Fruit fly (Drosophila melanogaster) whole organism, embryonic: ENCODE results near the gene CG7810.

Experiments used
- Ada2b ChIP-seq: fragments of 200-800 bp; sonication (Bioruptor generic); IDR thresholded peaks from 2 replicates; pipeline ENCODE4 v1.3.6; 2022; ENCODE audit warnings: missing biosample characterization, missing genetic modification characterization
- CG10366 ChIP-seq: fragments of 200-800 bp; sonication (Bioruptor generic); IDR thresholded peaks from 2 replicates; pipeline ENCODE4 v1.3.6; 2022; ENCODE audit warnings: missing biosample characterization, missing genetic modification characterization
- CG11456 ChIP-seq: fragments of 200-800 bp; sonication (Bioruptor generic); IDR thresholded peaks from 3 replicates; pipeline ENCODE4 v1.3.6; 2022; ENCODE audit warnings: missing biosample characterization, missing genetic modification characterization
- CG11723 ChIP-seq: fragments of 200-800 bp; sonication (Bioruptor generic); optimal IDR thresholded peaks from 2 replicates; lab custom pipeline; 2017; ENCODE audit warnings: missing biosample characterization, mild to moderate bottlenecking, missing genetic modification characterization
- CG12236 ChIP-seq: fragments of 200-800 bp; sonication (Bioruptor generic); optimal IDR thresholded peaks from 2 replicates; lab custom pipeline; 2016; ENCODE audit warnings: missing biosample characterization, missing genetic modification characterization
- CG13287 ChIP-seq: fragments of 200-800 bp; sonication (Bioruptor generic); IDR thresholded peaks from 2 replicates; pipeline ENCODE4 v1.3.6; 2022; ENCODE audit warnings: missing biosample characterization, missing genetic modification characterization; ENCODE audit not compliant: partially characterized antibody
- CG13424 ChIP-seq: fragments of 200-800 bp; sonication (Bioruptor generic); optimal IDR thresholded peaks from 2 replicates; lab custom pipeline; 2019; ENCODE audit warnings: missing biosample characterization, mild to moderate bottlenecking, missing genetic modification characterization, moderate library complexity
- CG14965 ChIP-seq: fragments of 200-800 bp; sonication (Bioruptor generic); optimal IDR thresholded peaks from 2 replicates; lab custom pipeline; 2016; ENCODE audit warnings: missing biosample characterization, missing genetic modification characterization, borderline replicate concordance
- CG17568 ChIP-seq: fragments of 200-800 bp; sonication (Bioruptor generic); optimal IDR thresholded peaks from 2 replicates; lab custom pipeline; 2018; ENCODE audit warnings: missing biosample characterization, mild to moderate bottlenecking, missing genetic modification characterization, moderate library complexity
- CG18764 ChIP-seq: fragments of 200-800 bp; sonication (Bioruptor generic); optimal IDR thresholded peaks from 3 replicates; lab custom pipeline; 2016; ENCODE audit warnings: missing biosample characterization, missing genetic modification characterization
- CG30020 ChIP-seq: fragments of 200-800 bp; optimal IDR thresholded peaks from 2 replicates; lab custom pipeline; 2019; ENCODE audit warnings: missing biosample characterization, mild to moderate bottlenecking, missing genetic modification characterization, moderate library complexity
- CG31388 ChIP-seq: fragments of 200-800 bp; sonication (Bioruptor generic); optimal IDR thresholded peaks from 2 replicates; lab custom pipeline; 2016; ENCODE audit warnings: missing biosample characterization, missing genetic modification characterization
- CG3163 ChIP-seq: fragments of 200-800 bp; sonication (Bioruptor generic); optimal IDR thresholded peaks from 3 replicates; lab custom pipeline; 2016; ENCODE audit warnings: missing biosample characterization, missing genetic modification characterization
- CG34376 ChIP-seq: fragments of 200-800 bp; sonication (Bioruptor generic); optimal IDR thresholded peaks from 2 replicates; lab custom pipeline; 2018; ENCODE audit warnings: missing biosample characterization, mild to moderate bottlenecking, missing genetic modification characterization
- CG6175 ChIP-seq: fragments of 200-800 bp; sonication (Bioruptor generic); IDR thresholded peaks from 3 replicates; pipeline ENCODE4 v1.3.6; 2022; ENCODE audit warnings: missing biosample characterization, missing genetic modification characterization
- CG7928 ChIP-seq: fragments of 200-800 bp; sonication (Bioruptor generic); optimal IDR thresholded peaks from 2 replicates; lab custom pipeline; 2017; ENCODE audit warnings: missing biosample characterization, mild to moderate bottlenecking, missing genetic modification characterization
- CG8388 ChIP-seq: fragments of 200-800 bp; sonication (Bioruptor generic); optimal IDR thresholded peaks from 2 replicates; lab custom pipeline; 2019; ENCODE audit warnings: missing biosample characterization, mild to moderate bottlenecking, missing genetic modification characterization, moderate library complexity
- CG8944 ChIP-seq: fragments of 200-800 bp; sonication (Bioruptor generic); optimal IDR thresholded peaks from 3 replicates; lab custom pipeline; 2016; ENCODE audit warnings: missing biosample characterization, missing genetic modification characterization
- CTCF ChIP-seq: fragments of 200-800 bp; sonication (Bioruptor generic); optimal IDR thresholded peaks from 2 replicates; lab custom pipeline; 2017; ENCODE audit warnings: missing biosample characterization, mild to moderate bottlenecking, missing genetic modification characterization, moderate library complexity
- Dfd ChIP-seq, 2 experiments: fragments of >200 bp; optimal IDR thresholded peaks; 2 replicates each; lab custom pipeline; 2017; ENCODE audit warnings: missing biosample characterization in 2 of 2, missing genetic modification characterization in 2 of 2
- E2f2 ChIP-seq: fragments of 200-800 bp; sonication (Bioruptor generic); IDR thresholded peaks from 2 replicates; pipeline ENCODE4 v1.3.6; 2022; ENCODE audit warnings: missing biosample characterization, missing genetic modification characterization
- Hr3 ChIP-seq: fragments of 200-800 bp; sonication (Bioruptor generic); optimal IDR thresholded peaks from 3 replicates; lab custom pipeline; 2016; ENCODE audit warnings: missing biosample characterization, missing genetic modification characterization
- Opbp ChIP-seq: fragments of 200-800 bp; sonication (Bioruptor generic); IDR thresholded peaks from 3 replicates; pipeline ENCODE4 v1.3.6; 2022; ENCODE audit warnings: missing biosample characterization, missing genetic modification characterization; ENCODE audit not compliant: partially characterized antibody
- Ravus ChIP-seq: fragments of 200-800 bp; sonication (Bioruptor generic); IDR thresholded peaks from 2 replicates; pipeline ENCODE4 v1.3.6; 2022; ENCODE audit warnings: missing biosample characterization, missing genetic modification characterization
- Sry-β ChIP-seq: fragments of 200-800 bp; sonication (Bioruptor generic); optimal IDR thresholded peaks from 2 replicates; lab custom pipeline; 2018; ENCODE audit warnings: missing biosample characterization, mild to moderate bottlenecking, missing genetic modification characterization, moderate library complexity
- Tbp ChIP-seq: fragments of >200 bp; optimal IDR thresholded peaks from 2 replicates; lab custom pipeline; 2018; ENCODE audit warnings: missing biosample characterization, missing genetic modification characterization
- Xrp1 ChIP-seq: fragments of 200-800 bp; sonication (Bioruptor generic); IDR thresholded peaks from 2 replicates; pipeline ENCODE4 v1.3.6; 2022; ENCODE audit warnings: missing biosample characterization, missing genetic modification characterization
- corto ChIP-seq: fragments of 200-800 bp; sonication (Bioruptor generic); optimal IDR thresholded peaks from 2 replicates; lab custom pipeline; 2016; ENCODE audit warnings: missing biosample characterization, mild to moderate bottlenecking, missing genetic modification characterization, moderate library complexity
- dan ChIP-seq: fragments of 200-800 bp; sonication (Bioruptor generic); IDR thresholded peaks from 2 replicates; pipeline ENCODE4 v1.3.6; 2022; ENCODE audit warnings: missing biosample characterization, missing genetic modification characterization
- gt ChIP-seq: fragments of 200-800 bp; sonication (Bioruptor generic); IDR thresholded peaks from 2 replicates; pipeline ENCODE4 v1.3.6; 2022; ENCODE audit warnings: missing biosample characterization, missing genetic modification characterization
- ham ChIP-seq: fragments of 200-800 bp; sonication (Bioruptor generic); IDR thresholded peaks from 2 replicates; pipeline ENCODE4 v1.3.6; 2022; ENCODE audit warnings: missing biosample characterization, missing genetic modification characterization
- hkb ChIP-seq, 2 experiments: fragments of 200-800 bp in 1 of 2; fragments of >200 bp in 1 of 2; sonication (Bioruptor generic) in 1 of 2; IDR thresholded peaks in 1 of 2; optimal IDR thresholded peaks in 1 of 2; 2 replicates each; pipeline versions ENCODE4 v1.3.6 to Lab custom; 2017 to 2022; ENCODE audit warnings: missing biosample characterization in 1 of 2, missing genetic modification characterization in 1 of 2
- inv ChIP-seq: fragments of 200-800 bp; sonication (Bioruptor generic); IDR thresholded peaks from 2 replicates; pipeline ENCODE4 v1.3.6; 2022; ENCODE audit warnings: missing biosample characterization, missing genetic modification characterization; ENCODE audit not compliant: partially characterized antibody
- jing ChIP-seq: fragments of 200-800 bp; sonication (Bioruptor generic); optimal IDR thresholded peaks from 2 replicates; lab custom pipeline; 2018; ENCODE audit warnings: missing biosample characterization, mild to moderate bottlenecking, missing genetic modification characterization
- kay ChIP-seq: fragments of 200-800 bp; sonication (Bioruptor generic); optimal IDR thresholded peaks from 2 replicates; lab custom pipeline; 2016; ENCODE audit warnings: missing biosample characterization, missing genetic modification characterization
- oc ChIP-seq: fragments of 200-800 bp; sonication (Bioruptor generic); optimal IDR thresholded peaks from 2 replicates; lab custom pipeline; 2018; ENCODE audit warnings: missing biosample characterization, mild to moderate bottlenecking, missing genetic modification characterization, moderate library complexity
- org-1 ChIP-seq: fragments of 200-800 bp; sonication (Bioruptor generic); optimal IDR thresholded peaks from 2 replicates; lab custom pipeline; 2017; ENCODE audit warnings: missing biosample characterization, missing genetic modification characterization
- pita ChIP-seq: fragments of 200-800 bp; sonication (Bioruptor generic); optimal IDR thresholded peaks from 2 replicates; lab custom pipeline; 2017; ENCODE audit warnings: missing biosample characterization, mild to moderate bottlenecking, missing genetic modification characterization
- salm ChIP-seq: fragments of 200-800 bp; sonication (Bioruptor generic); optimal IDR thresholded peaks from 2 replicates; lab custom pipeline; 2018; ENCODE audit warnings: missing biosample characterization, mild to moderate bottlenecking, missing genetic modification characterization
- shn ChIP-seq: fragments of 200-800 bp; sonication (Bioruptor generic); optimal IDR thresholded peaks from 3 replicates; lab custom pipeline; 2016; ENCODE audit warnings: missing biosample characterization, missing genetic modification characterization
- sim ChIP-seq: fragments of 200-800 bp; sonication (Bioruptor generic); IDR thresholded peaks from 2 replicates; pipeline ENCODE4 v1.3.6; 2022; ENCODE audit warnings: missing biosample characterization, missing genetic modification characterization
- sisA ChIP-seq: fragments of 200-800 bp; sonication (Bioruptor generic); IDR thresholded peaks from 2 replicates; pipeline ENCODE4 v1.3.6; 2022; ENCODE audit warnings: missing biosample characterization, missing genetic modification characterization
- so ChIP-seq: fragments of 200-800 bp; sonication (Bioruptor generic); IDR thresholded peaks from 3 replicates; pipeline ENCODE4 v1.3.6; 2022; ENCODE audit warnings: missing biosample characterization, missing genetic modification characterization
- sqz ChIP-seq: fragments of 200-800 bp; sonication (Bioruptor generic); optimal IDR thresholded peaks from 3 replicates; lab custom pipeline; 2018; ENCODE audit warnings: missing biosample characterization, mild to moderate bottlenecking, missing genetic modification characterization
- tna ChIP-seq: fragments of 200-800 bp; sonication (Bioruptor generic); IDR thresholded peaks from 2 replicates; pipeline ENCODE4 v1.3.6; 2022; ENCODE audit warnings: missing biosample characterization, missing genetic modification characterization; ENCODE audit not compliant: partially characterized antibody
- trem ChIP-seq: fragments of 200-800 bp; optimal IDR thresholded peaks from 3 replicates; lab custom pipeline; 2019; ENCODE audit warnings: missing biosample characterization, mild to moderate bottlenecking, missing genetic modification characterization, moderate library complexity
- tx ChIP-seq: fragments of 200-800 bp; sonication (Bioruptor generic); optimal IDR thresholded peaks from 2 replicates; lab custom pipeline; 2016; ENCODE audit warnings: missing biosample characterization, missing genetic modification characterization
- wek ChIP-seq: fragments of 200-800 bp; sonication (Bioruptor generic); optimal IDR thresholded peaks from 3 replicates; lab custom pipeline; 2018; ENCODE audit warnings: missing biosample characterization, mild to moderate bottlenecking, missing genetic modification characterization, moderate library complexity
- wor ChIP-seq: fragments of 200-800 bp; sonication (Bioruptor generic); IDR thresholded peaks from 2 replicates; pipeline ENCODE4 v1.3.6; 2022; ENCODE audit warnings: missing biosample characterization, missing genetic modification characterization
- zen2 ChIP-seq: fragments of 200-800 bp; sonication (Bioruptor generic); IDR thresholded peaks from 3 replicates; pipeline ENCODE4 v1.3.6; 2022; ENCODE audit warnings: missing biosample characterization, missing genetic modification characterization; ENCODE audit not compliant: partially characterized antibody

The CG7810 gene

dm6 chr2L:8319858-8320525, 9.0 kb upstream of the CG7810 start, which contains the start of the genes mtsh and strat (continued):
- TF ChIP-seq CG17568 (no peak), Opbp (peak; percentile 57; the same call in 1 of the 3 replicates), ham (no peak), Tbp (no peak), CG13287 (GFP tag; lab: Robert Waterston, UW) (peak; percentile 71), tna (GFP tag; lab: Robert Waterston, UW) (peak; percentile 7; the same call in 1 of the 2 replicates), Ravus (GFP tag; lab: Robert Waterston, UW) (no peak), CTCF (GFP tag; lab: Kevin White, UChicago) (no peak), CG30020 (peak; percentile 18), Dfd (GFP tag; optimal IDR thresholded peaks at IDR 0.05; lab: Kevin White, UChicago) (no peak), oc (no peak), CG31388 (GFP tag; lab: Kevin White, UChicago) (no peak), CG12236 (GFP tag; lab: Kevin White, UChicago) (peak; percentile 34), Xrp1 (peak; percentile 37; the same call in 1 of the 2 replicates), gt (GFP tag; lab: Robert Waterston, UW) (no peak), CG3163 (GFP tag; lab: Kevin White, UChicago) (peak; percentile 11), trem (tag; lab: Kevin White, UChicago) (peak; percentile 65), CG8944 (GFP tag; lab: Kevin White, UChicago) (no peak), Sry-β (GFP tag; lab: Kevin White, UChicago) (no peak), zen2 (GFP tag; lab: Robert Waterston, UW) (no peak; the same call in 2 of the 3 replicates), CG14965 (GFP tag; lab: Kevin White, UChicago) (no peak), wor (GFP tag; lab: Robert Waterston, UW) (no peak), org-1 (peak; percentile 8), so (GFP tag; lab: Robert Waterston, UW) (peak; percentile 60; the same call in 1 of the 3 replicates), CG13424 (tag; lab: Kevin White, UChicago) (no peak), sisA (no peak), shn (no peak), CG10366 (peak; percentile 18; the same call in 1 of the 2 replicates), corto (GFP tag; lab: Kevin White, UChicago) (no peak), CG11456 (GFP tag; lab: Robert Waterston, UW) (peak; percentile 59; the same call in 2 of the 3 replicates), hkb (optimal IDR thresholded peaks at IDR 0.05; lab: Kevin White, UChicago) (no peak), hkb (GFP tag; IDR thresholded peaks at IDR 0.05; lab: Robert Waterston, UW) (peak; percentile 37), Hr3 (GFP tag; lab: Kevin White, UChicago) (no peak), jing (GFP tag; lab: Kevin White, UChicago) (peak; percentile 20), CG18764 (peak; percentile 62), E2f2 (GFP tag; lab: Robert Waterston, UW) (peak; percentile 96), CG34376 (peak; percentile 84), sqz (GFP tag; lab: Kevin White, UChicago) (peak; percentile 55), sim (peak; percentile 46; the same call in 1 of the 2 replicates), Ada2b (GFP tag; lab: Robert Waterston, UW) (peak; percentile 16; the same call in 1 of the 2 replicates), CG7928 (GFP tag; lab: Kevin White, UChicago) (no peak), pita (GFP tag; lab: Kevin White, UChicago) (no peak), salm (tag; lab: Kevin White, UChicago) (no peak), kay (no peak), CG11723 (GFP tag; lab: Kevin White, UChicago) (peak; percentile 32), wek (GFP tag; lab: Kevin White, UChicago) (peak; percentile 3), CG8388 (GFP tag; lab: Kevin White, UChicago) (peak; percentile 48), tx (no peak), CG6175 (no peak), inv (GFP tag; lab: Robert Waterston, UW) (peak; percentile 35; the same call in 1 of the 2 replicates), dan (no peak)
